Fruit fly (Drosophila melanogaster): Measurements from ENCODE around the gene CG13947.

CG13947 gene

DNA sequence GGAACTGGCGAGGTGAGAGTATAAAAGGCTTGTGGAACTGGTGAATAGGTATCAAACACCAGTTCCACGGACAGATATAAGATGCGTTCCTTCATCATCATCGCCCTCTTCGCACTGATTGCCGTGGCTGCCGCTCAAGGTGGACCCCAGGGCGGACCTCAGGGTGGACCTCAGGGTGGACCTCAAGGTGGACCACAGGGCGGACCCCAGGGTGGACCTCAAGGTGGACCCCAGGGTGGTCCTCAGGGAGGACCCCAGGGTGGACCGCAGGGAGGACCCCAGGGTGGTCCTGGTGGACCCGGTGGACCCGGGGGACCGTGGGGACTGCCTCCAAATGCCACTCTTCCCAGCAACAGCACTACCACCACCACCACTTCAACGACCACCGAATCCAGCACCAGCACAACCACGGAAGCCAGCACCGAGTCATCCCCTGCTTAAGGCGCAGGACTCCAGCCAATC is at the start of gene CG13947:
TSS of gene CG13947 (plus strand) at position 51 of the 462 bp plus-strand sequence.
- TF ChIP-seq CG17801 (GFP tag; optimal IDR thresholded peaks at IDR 0.05; ENCODE audit: partially characterized antibody) = no peak

DNA sequence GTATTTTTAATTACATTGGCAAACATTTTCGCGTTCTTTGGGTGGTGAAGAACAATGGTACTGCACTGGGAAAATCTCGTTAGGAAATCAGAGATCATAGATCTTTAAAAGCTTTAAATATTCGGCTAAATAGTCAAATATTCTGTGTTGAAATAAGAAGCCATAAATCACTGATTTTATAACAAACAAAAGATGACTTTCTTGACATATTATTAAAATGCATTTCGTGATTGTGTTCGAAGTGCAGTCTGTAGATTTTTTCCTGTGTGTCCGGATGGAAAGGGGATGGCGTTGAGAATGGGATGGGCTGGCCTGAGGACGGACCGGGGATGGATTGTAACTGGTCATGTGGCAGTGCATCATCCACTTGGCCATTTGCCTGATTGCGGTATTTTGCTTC is 46.9 kb upstream of the CG13947 start:
- no peak for TF ChIP-seq CG17801 (GFP tag; optimal IDR thresholded peaks at IDR 0.05; ENCODE audit: partially characterized antibody)

DNA sequence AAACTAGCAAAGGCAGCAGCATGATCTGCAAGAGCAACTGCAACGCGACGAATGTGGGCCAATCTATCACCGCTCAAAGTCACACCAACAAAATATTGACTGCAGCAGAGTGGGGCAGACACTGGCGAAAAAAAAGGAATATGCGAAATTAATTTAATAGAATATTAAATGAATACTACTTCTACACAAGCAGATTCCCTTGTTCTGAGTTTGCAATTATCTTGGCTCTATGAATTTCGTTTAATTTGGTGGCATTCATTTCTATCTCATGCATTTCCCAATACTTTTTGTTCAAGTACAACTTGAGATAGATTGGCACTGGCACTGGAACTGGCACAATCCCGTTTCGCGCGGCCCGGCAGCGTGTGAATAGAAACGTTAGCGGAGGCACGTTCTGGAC is 44.9 kb upstream of the CG13947 start:
- TF ChIP-seq CG17801 (GFP tag; optimal IDR thresholded peaks at IDR 0.05; ENCODE audit: partially characterized antibody) = no peak

DNA sequence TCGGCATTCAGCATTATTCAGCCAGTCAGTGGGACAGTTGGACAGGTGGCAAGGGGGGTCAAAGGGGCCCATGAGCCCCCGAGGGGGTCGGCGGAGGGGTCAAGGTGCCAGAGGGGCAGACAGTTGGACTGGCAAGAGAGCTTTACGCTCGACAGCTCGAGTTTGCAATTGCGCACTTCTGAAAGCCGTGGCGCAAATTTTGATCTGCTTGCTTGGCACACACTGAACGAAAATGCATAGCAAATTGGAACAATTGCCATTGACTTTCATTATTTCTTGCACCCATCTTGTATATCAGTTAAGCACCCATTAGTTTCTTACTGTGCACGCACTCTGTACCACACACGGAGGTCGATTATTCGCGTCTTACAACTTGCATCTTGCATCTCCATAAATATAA is 43.2 kb upstream of the CG13947 start:
- no peak for TF ChIP-seq CG17801 (GFP tag; optimal IDR thresholded peaks at IDR 0.05; ENCODE audit: partially characterized antibody)

DNA sequence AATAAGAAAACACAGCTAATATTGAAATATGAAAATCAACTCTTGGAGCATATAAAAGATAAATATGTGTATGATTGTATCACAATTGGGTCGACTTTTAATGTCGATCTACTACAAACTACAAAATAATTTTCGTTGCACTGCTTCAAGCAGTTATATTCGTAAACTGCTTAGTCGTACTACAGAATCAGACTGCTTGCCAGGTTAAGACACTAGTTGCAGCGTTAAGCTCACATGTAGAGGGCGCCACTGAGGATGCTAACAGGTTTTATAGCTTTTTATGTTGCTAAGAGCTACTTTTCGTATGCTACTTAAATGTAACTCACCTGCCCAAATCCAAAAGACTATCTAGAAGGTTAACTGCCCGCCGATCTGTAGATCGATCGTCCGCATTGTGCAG is 38.9 kb upstream of the CG13947 start:
- TF ChIP-seq CG17801 (GFP tag; optimal IDR thresholded peaks at IDR 0.05; ENCODE audit: partially characterized antibody) = no peak

DNA sequence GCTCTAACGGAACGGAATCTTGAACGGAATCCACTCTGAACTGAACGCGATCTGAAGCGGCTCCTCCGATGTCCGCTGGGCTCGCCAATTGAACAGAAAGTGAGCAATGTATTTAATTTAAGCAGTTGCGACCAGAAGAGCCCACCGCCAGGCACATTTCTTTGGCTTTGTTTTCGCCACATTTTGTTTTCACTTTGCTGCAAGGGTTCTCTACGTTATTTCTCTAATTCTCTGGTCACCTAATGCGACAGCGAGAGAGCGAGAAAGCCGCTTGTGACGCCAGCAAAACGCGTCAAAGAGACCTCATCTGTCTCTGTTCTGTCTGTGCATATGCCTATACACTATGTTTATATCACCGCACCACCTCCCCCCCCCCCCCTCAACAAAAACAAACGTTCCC is 34.7 kb upstream of the CG13947 start, which contains the start of gene Eaat2:
TSS of gene Eaat2 (minus strand) at position 101 of the 400 bp plus-strand sequence.
- no peak for TF ChIP-seq CG17801 (GFP tag; optimal IDR thresholded peaks at IDR 0.05; ENCODE audit: partially characterized antibody)

DNA sequence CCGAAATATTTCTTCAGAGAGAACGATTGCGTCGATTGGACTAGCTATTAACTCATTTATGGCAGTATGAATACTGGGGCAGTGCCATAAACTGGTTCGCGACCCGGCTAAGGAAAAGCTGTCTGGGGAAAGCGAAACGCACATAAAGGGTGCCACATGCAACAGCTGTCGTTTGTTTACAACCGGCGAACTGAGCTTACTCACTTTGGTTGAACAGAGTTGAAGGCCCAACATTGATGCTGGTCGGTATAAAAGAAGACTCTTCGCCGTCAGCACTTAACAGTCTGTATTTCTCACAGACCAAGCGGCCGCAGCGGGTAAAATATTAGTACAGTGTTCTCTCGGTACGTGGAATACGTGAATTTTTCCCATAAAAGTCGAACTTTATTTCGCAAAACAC is 33.2 kb upstream of the CG13947 start:
- TF ChIP-seq CG17801 (GFP tag; optimal IDR thresholded peaks at IDR 0.05; ENCODE audit: partially characterized antibody) = no peak

DNA sequence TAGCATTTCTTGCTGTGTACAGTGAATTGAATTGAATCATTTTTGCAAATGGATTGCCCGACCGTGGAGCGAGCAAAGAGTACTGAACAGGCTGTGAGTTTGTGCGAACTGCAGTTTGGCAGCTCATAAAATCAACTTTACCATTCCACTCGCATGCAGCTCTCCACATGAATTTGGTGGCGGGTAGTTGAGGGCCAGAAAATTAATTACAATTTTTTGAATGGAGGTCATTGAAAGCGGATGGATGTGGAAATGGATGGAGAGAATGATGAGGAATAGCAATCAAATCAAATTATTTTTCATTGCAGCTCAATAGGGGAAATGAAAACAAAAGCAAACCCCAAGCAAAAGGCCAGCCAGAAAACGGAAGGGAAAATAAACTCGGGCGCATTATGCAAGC is 29.3 kb upstream of the CG13947 start, which contains the start of gene GABA-B-R3:
TSS of gene GABA-B-R3 (plus strand) at position 301 of the 400 bp plus-strand sequence.
- no peak for TF ChIP-seq CG17801 (GFP tag; optimal IDR thresholded peaks at IDR 0.05; ENCODE audit: partially characterized antibody)

DNA sequence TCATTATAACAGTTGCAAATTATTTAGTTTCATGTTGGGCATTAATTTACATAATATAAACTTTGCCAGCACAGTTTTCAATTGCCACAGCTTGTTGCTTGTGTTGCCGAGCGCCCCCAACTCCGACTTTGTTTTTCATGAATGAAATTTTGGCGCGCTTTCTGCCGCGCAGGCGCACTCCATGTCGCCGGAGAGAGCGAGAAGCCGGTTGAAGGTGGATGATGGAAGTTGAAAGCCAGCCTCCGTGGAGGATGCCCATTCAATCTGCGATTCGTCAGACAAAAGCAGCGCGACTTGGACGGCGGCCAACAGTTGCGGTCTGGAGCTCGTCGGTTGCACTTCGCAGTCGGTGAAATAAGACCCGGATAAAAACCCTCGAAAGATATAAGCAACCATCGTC is 28.7 kb upstream of the CG13947 start:
- TF ChIP-seq CG17801 (GFP tag; optimal IDR thresholded peaks at IDR 0.05; ENCODE audit: partially characterized antibody) = no peak

DNA sequence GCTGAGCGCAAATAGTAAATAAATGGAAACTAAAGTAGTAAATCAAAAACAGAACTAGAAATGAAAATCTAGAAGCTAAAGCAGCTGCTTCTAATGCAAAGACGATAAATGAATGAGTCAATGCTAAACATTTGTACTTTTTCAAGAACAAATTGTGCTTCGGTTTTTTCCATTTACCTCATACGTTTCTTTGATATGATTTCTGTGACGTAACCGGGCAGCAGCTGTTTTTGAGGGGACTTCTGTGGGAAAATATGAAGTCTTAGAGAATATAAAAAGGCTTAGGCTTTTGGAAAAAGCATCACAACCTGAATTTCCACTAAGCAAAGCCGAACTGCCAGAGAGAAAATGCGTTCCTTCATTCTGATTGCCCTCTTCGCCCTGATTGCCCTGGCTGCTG is 5.7 kb upstream of the CG13947 start, which contains the start of gene CG12506:
TSS of gene CG12506 (plus strand) at position 301 of the 400 bp plus-strand sequence.
- TF ChIP-seq CG17801 (GFP tag; optimal IDR thresholded peaks at IDR 0.05; ENCODE audit: partially characterized antibody) = no peak

DNA sequence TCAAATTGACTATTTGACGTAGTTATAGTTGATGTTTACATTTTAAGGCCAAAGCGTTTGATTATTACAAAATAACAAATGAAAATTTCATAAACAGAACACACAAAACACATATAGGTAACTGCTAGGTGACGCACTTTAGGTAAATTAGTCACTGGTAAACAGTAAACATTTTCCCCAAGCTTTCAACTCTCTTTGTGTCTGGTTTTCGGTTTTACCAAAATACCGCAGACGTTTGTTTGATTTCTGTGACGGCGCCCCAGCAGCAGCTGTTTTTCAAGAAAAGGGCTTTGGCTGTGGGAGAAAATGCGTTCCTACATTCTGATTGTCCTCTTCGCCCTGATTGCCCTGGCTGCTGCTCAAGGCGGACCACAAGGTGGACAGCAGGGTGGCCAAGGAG is 2.7 kb upstream of the CG13947 start, which contains the start of gene CG13946:
TSS of gene CG13946 (plus strand) at position 301 of the 400 bp plus-strand sequence.
- TF ChIP-seq CG17801 (GFP tag; optimal IDR thresholded peaks at IDR 0.05; ENCODE audit: partially characterized antibody) = no peak

DNA sequence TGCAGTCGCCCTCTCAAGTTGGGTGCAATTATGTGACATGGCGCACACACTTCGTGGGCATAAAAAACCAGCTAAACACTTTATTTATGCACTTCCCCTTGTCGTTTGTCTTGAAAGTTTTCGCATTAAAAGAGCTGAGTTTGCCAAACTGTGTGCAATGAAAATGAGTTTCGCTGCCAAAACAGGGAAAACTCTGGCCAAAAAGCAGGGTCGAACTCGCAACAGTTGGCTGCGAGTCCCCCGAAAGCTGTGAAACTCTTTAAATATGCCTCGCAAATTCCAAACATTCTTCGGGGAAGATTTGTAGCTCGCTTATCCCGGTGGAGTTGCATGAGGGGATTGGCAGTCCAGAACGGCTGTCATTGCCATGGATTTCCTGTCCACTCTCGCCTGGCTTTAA is 1.2 kb downstream of the CG13947 start, which contains the start of gene Gr21a:
TSS of gene Gr21a (plus strand) at position 301 of the 400 bp plus-strand sequence.
- no peak for TF ChIP-seq CG17801 (GFP tag; optimal IDR thresholded peaks at IDR 0.05; ENCODE audit: partially characterized antibody)

DNA sequence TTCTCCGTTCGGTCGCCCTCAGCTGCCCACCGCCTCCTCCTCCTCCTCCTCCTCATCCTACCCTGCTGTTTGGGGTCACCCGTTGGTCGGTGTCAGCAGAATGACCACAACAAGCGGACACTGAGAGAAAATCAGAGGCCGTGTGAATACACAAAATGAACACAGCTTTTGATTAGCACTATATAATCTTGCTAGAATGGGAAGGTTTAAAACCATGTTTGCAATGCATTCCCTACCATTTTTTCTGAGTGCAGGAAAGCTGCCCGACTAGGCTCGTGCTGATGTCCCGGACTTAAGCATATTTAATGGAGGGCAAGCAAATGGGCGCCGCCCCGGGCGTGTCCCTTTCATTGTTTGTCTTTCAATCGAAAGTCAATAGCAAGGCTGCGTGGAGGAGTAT is 1.9 kb downstream of the CG13947 start:
- TF ChIP-seq CG17801 (GFP tag; optimal IDR thresholded peaks at IDR 0.05; ENCODE audit: partially characterized antibody) = no peak

DNA sequence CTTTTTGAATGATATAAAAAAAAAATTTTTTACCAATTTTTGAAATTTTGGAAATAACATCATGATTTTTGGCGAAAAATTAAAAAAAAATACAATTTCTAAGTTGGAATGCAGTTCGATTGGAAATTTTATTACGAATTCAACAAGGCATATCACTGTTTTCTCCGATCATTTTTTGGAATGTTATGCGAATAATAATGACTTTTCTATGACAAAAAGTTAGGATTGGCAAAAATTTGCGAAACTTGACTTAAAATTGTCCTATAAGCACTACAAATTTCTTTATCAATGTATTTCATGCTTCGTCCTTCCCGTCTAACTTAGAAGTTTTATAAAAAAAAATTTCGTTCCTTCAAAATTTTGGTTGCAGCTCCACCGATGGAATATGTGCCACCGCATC is 5.1 kb downstream of the CG13947 start, which contains the start of gene CG3544:
TSS of gene CG3544 (plus strand) at position 301 of the 400 bp plus-strand sequence.
- TF ChIP-seq CG17801 (GFP tag; optimal IDR thresholded peaks at IDR 0.05; ENCODE audit: partially characterized antibody) = no peak

DNA sequence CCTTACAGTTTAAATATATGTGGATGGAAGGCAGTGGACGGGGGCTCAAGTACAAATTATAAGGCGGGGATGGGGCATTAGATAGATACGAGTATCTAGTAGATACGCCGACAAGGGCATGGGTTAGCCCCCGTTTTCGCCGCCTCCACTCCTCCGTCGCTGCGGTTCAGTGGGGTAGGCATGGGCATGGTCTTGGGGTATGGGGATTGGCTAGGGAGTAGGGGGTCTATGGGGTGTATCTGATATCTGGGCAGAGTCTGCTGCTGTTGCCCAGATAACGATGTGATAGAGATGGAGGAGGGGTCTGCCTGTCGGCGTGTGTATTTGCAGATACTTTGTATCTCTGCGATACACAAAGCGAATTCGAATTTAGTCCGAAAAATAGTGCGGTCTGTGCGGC is 11.0 kb downstream of the CG13947 start:
- no peak for TF ChIP-seq CG17801 (GFP tag; optimal IDR thresholded peaks at IDR 0.05; ENCODE audit: partially characterized antibody)

DNA sequence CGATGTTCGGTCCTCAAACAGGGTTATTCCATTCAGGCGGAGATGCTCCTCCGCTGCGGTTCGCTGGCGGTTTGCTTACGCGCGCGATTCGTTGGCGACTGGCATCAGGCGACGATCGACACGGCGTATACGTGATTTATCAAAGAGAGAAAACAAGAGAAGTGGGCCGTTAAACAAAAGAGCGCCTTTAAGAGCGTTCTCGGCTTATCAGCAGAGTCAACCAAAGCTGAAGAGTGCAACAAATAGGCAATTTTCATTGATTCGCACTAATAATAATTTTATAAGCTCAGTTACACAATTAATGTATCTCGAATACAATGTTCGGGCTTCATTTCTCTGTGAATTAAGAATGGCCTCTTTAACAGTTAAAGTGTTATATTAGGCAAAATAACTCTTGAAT is 11.7 kb downstream of the CG13947 start, which contains the start of gene Pkg21D:
TSS of gene Pkg21D (minus strand) at position 101 of the 400 bp plus-strand sequence.
- no peak for TF ChIP-seq CG17801 (GFP tag; optimal IDR thresholded peaks at IDR 0.05; ENCODE audit: partially characterized antibody)

DNA sequence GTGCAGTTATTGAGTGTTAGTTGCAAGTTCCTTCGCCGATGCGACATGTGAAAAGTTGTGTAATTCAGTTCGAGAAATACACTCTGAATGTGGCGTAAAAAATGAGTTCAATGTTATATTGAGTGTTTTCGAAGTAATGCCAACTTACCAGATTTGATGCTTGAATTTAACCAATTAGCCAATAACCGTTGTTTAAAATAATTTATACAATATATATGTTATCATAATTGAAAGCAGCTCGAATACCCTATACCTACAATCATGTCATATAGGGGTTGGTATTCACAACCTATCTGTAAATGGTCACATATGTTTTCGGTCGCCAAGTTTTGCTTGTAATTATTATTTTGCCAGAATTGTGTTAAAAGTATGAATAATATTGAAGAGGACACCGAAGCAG is 31.3 kb downstream of the CG13947 start, which contains the start of gene Nnf1b:
TSS of gene Nnf1b (plus strand) at position 301 of the 400 bp plus-strand sequence.
- no peak for TF ChIP-seq CG17801 (GFP tag; optimal IDR thresholded peaks at IDR 0.05; ENCODE audit: partially characterized antibody)
